Fruit fly (Drosophila melanogaster) whole organism, embryonic: ENCODE measurements around the gene Irp-1B.
A peak's percentile ranks its signal among the peaks of the same experiment; 100 is the strongest.

Experiments
- CTCF ChIP-seq: fragments of 200-800 bp; sonication (Bioruptor generic); optimal IDR thresholded peaks from 2 replicates; lab custom pipeline; 2017; ENCODE audit warnings: missing biosample characterization, mild to moderate bottlenecking, missing genetic modification characterization, moderate library complexity
- Camta ChIP-seq: fragments of 200-800 bp; sonication (Bioruptor generic); optimal IDR thresholded peaks from 2 replicates; lab custom pipeline; 2016; ENCODE audit warnings: missing biosample characterization, missing genetic modification characterization
- Dip2 ChIP-seq: fragments of 200-800 bp; sonication (Bioruptor generic); IDR thresholded peaks from 2 replicates; pipeline ENCODE4 v1.3.6; 2022; ENCODE audit warnings: missing biosample characterization, missing genetic modification characterization
- Nf-YC ChIP-seq: fragments of 200-800 bp; optimal IDR thresholded peaks from 3 replicates; lab custom pipeline; 2019; ENCODE audit warnings: missing biosample characterization, mild to moderate bottlenecking, missing genetic modification characterization, moderate library complexity
- repo ChIP-seq: fragments of 200-800 bp; sonication (Bioruptor generic); optimal IDR thresholded peaks from 2 replicates; lab custom pipeline; 2016; ENCODE audit warnings: missing biosample characterization, missing genetic modification characterization

DNA sequence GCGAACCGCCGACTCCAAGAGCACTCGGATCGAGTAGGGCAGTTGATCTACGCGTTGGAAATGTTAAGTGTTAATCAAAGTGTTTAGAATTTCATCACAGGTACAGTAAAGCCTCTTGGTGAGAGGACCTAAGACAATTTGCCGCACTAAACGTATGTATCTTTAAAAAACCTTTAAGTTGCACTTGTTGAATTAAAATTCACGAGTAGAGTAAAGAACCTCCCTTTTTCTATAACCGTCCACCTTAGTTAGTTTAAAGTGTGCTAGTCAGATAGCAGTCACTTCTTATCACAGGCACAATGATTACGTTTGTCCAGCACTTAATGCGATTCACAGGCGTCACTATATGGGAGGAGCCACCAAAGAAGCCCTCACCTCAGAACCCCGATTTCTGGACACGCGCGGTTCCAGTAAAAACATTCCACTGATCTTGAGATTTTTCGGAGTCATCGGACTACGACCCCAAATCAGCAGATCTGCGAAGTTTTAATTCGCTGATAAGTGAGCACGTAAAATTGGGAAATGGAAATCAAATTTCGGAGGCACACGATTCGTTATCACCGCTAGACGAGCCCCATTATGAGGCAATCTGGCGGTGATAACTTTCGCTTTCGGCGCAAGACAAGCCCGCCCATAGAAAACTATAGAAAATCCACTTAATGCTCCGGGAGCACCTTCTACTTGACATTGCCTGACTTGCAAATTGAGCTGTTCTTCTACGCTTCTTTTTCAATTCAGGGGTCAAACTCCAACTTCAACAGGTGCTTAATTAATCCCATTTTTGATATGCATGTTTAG lies 718 bp downstream of the Irp-1B start:
- no peak for TF ChIP-seq Dip2 (GFP tag; lab: Robert Waterston, UW)
- no peak for TF ChIP-seq Nf-YC (tag; lab: Kevin White, UChicago)
- TF ChIP-seq Camta (GFP tag; lab: Kevin White, UChicago), result peak; percentile 22
- no peak for TF ChIP-seq repo
- no peak for TF ChIP-seq CTCF (GFP tag; lab: Kevin White, UChicago)
